Fruit fly (Drosophila melanogaster) whole organism, embryonic: ENCODE results near the gene Cat.

Source experiments
- Aef1 ChIP-seq: fragments of 200-800 bp; sonication (Bioruptor generic); IDR thresholded peaks from 3 replicates; pipeline ENCODE4 v1.3.6; 2022; ENCODE audit warnings: missing biosample characterization, missing genetic modification characterization
- CG1024 ChIP-seq: fragments of 200-800 bp; sonication (Bioruptor generic); IDR thresholded peaks from 2 replicates; pipeline ENCODE4 v1.3.6; 2022; ENCODE audit warnings: missing biosample characterization, missing genetic modification characterization
- CG10321 ChIP-seq: fragments of 200-800 bp; sonication (Bioruptor generic); IDR thresholded peaks from 2 replicates; pipeline ENCODE4 v1.3.6; 2022; ENCODE audit warnings: missing biosample characterization, missing genetic modification characterization
- CG10543 ChIP-seq: fragments of 200-800 bp; sonication (Bioruptor generic); optimal IDR thresholded peaks from 3 replicates; lab custom pipeline; 2017; ENCODE audit warnings: missing biosample characterization, mild to moderate bottlenecking, missing genetic modification characterization, moderate library complexity
- CG12219 ChIP-seq: fragments of 200-800 bp; sonication (Bioruptor generic); optimal IDR thresholded peaks from 3 replicates; lab custom pipeline; 2018; ENCODE audit warnings: missing biosample characterization, mild to moderate bottlenecking, missing genetic modification characterization
- CG12299 ChIP-seq: fragments of 200-800 bp; sonication (Bioruptor generic); optimal IDR thresholded peaks from 2 replicates; lab custom pipeline; 2018; ENCODE audit warnings: missing biosample characterization, mild to moderate bottlenecking, missing genetic modification characterization
- CG12659 ChIP-seq: fragments of 200-800 bp; sonication (Bioruptor generic); optimal IDR thresholded peaks from 3 replicates; lab custom pipeline; 2017; ENCODE audit warnings: mild to moderate bottlenecking, missing biosample characterization, missing genetic modification reagents, missing genetic modification characterization
- CG13123 ChIP-seq: fragments of 200-800 bp; sonication (Bioruptor generic); optimal IDR thresholded peaks from 2 replicates; lab custom pipeline; 2016; ENCODE audit warnings: missing biosample characterization, missing genetic modification characterization
- CG13894 ChIP-seq: fragments of 200-800 bp; sonication (Bioruptor generic); optimal IDR thresholded peaks from 3 replicates; lab custom pipeline; 2018; ENCODE audit warnings: missing biosample characterization, mild to moderate bottlenecking, missing genetic modification characterization, moderate library complexity
- CG15696 ChIP-seq: fragments of 200-800 bp; sonication (Bioruptor generic); optimal IDR thresholded peaks from 2 replicates; lab custom pipeline; 2019; ENCODE audit warnings: missing biosample characterization, mild to moderate bottlenecking, missing genetic modification characterization, moderate library complexity
- CG17359 ChIP-seq: fragments of 200-800 bp; sonication (Bioruptor generic); optimal IDR thresholded peaks from 3 replicates; lab custom pipeline; 2018; ENCODE audit warnings: missing biosample characterization, mild to moderate bottlenecking, missing genetic modification characterization, moderate library complexity
- CG2120 ChIP-seq: fragments of 200-800 bp; sonication (Bioruptor generic); optimal IDR thresholded peaks from 3 replicates; lab custom pipeline; 2016; ENCODE audit warnings: missing biosample characterization, missing genetic modification characterization
- CG3065 ChIP-seq: fragments of 200-800 bp; sonication (Bioruptor generic); optimal IDR thresholded peaks from 2 replicates; lab custom pipeline; 2016; ENCODE audit warnings: missing biosample characterization, missing genetic modification characterization
- CG31224 ChIP-seq: fragments of 200-800 bp; sonication (Bioruptor generic); IDR thresholded peaks from 2 replicates; pipeline ENCODE4 v1.3.6; 2022; ENCODE audit warnings: missing biosample characterization, missing genetic modification characterization
- CG31388 ChIP-seq: fragments of 200-800 bp; sonication (Bioruptor generic); optimal IDR thresholded peaks from 2 replicates; lab custom pipeline; 2016; ENCODE audit warnings: missing biosample characterization, missing genetic modification characterization
- CG3407 ChIP-seq: fragments of 200-800 bp; sonication (Bioruptor generic); optimal IDR thresholded peaks from 2 replicates; lab custom pipeline; 2018; ENCODE audit warnings: missing biosample characterization, mild to moderate bottlenecking, missing genetic modification characterization
- CHES-1-like ChIP-seq: fragments of 200-800 bp; sonication (Bioruptor generic); optimal IDR thresholded peaks from 2 replicates; lab custom pipeline; 2016; ENCODE audit warnings: missing biosample characterization, missing genetic modification characterization
- Deaf1 ChIP-seq: fragments of 200-800 bp; optimal IDR thresholded peaks from 3 replicates; lab custom pipeline; 2019; ENCODE audit warnings: missing biosample characterization, mild to moderate bottlenecking, missing genetic modification characterization, moderate library complexity
- Dek ChIP-seq: fragments of 200-800 bp; sonication (Bioruptor generic); optimal IDR thresholded peaks from 3 replicates; lab custom pipeline; 2019; ENCODE audit warnings: missing biosample characterization, mild to moderate bottlenecking, missing genetic modification characterization, moderate library complexity
- Dip2 ChIP-seq: fragments of 200-800 bp; sonication (Bioruptor generic); IDR thresholded peaks from 2 replicates; pipeline ENCODE4 v1.3.6; 2022; ENCODE audit warnings: missing biosample characterization, missing genetic modification characterization
- E2f1 ChIP-seq: fragments of 200-800 bp; sonication (Bioruptor generic); IDR thresholded peaks from 2 replicates; pipeline ENCODE4 v1.3.6; 2022; ENCODE audit warnings: missing biosample characterization, missing genetic modification characterization
- Eip74EF ChIP-seq, 2 experiments: fragments of 200-800 bp in 1 of 2; fragments of >200 bp in 1 of 2; sonication (Bioruptor generic) in 1 of 2; optimal IDR thresholded peaks; 2 replicates each; lab custom pipeline; 2017 to 2019; ENCODE audit warnings: missing biosample characterization in 2 of 2, missing genetic modification characterization in 2 of 2, mild to moderate bottlenecking in 1 of 2, moderate library complexity in 1 of 2
- Ets65A ChIP-seq: fragments of 200-800 bp; sonication (Bioruptor generic); peaks from one replicate; lab custom pipeline; 2016; ENCODE audit warnings: missing biosample characterization, missing genetic modification characterization
- Lpt ChIP-seq: fragments of >200 bp; optimal IDR thresholded peaks from 2 replicates; lab custom pipeline; 2018; ENCODE audit warnings: missing biosample characterization, missing genetic modification characterization
- Meics ChIP-seq: fragments of 200-800 bp; sonication (Bioruptor generic); optimal IDR thresholded peaks from 2 replicates; lab custom pipeline; 2017; ENCODE audit warnings: missing biosample characterization, mild to moderate bottlenecking, missing genetic modification characterization
- Pdp1 ChIP-seq, 2 experiments: fragments of 200-800 bp; sonication (Bioruptor generic); optimal IDR thresholded peaks; 3 replicates each; lab custom pipeline; 2016; ENCODE audit warnings: missing biosample characterization in 2 of 2, missing genetic modification characterization in 2 of 2, mild to moderate bottlenecking in 1 of 2, moderate library complexity in 1 of 2
- Sry-β ChIP-seq: fragments of 200-800 bp; sonication (Bioruptor generic); optimal IDR thresholded peaks from 2 replicates; lab custom pipeline; 2018; ENCODE audit warnings: missing biosample characterization, mild to moderate bottlenecking, missing genetic modification characterization, moderate library complexity
- abd-A ChIP-seq: fragments of 200-800 bp; sonication (Bioruptor generic); optimal IDR thresholded peaks from 3 replicates; lab custom pipeline; 2019; ENCODE audit warnings: missing biosample characterization, mild to moderate bottlenecking, missing genetic modification characterization, moderate library complexity
- ase ChIP-seq: fragments of 200-800 bp; sonication (Bioruptor generic); IDR thresholded peaks from 3 replicates; pipeline ENCODE4 v1.3.6; 2022; ENCODE audit warnings: missing biosample characterization, missing genetic modification characterization
- cg ChIP-seq: fragments of 200-800 bp; sonication (Bioruptor generic); optimal IDR thresholded peaks from 3 replicates; lab custom pipeline; 2019; ENCODE audit warnings: missing biosample characterization, mild to moderate bottlenecking, missing genetic modification characterization, moderate library complexity
- da ChIP-seq: fragments of 200-800 bp; sonication (Bioruptor generic); optimal IDR thresholded peaks from 2 replicates; lab custom pipeline; 2016; ENCODE audit warnings: missing biosample characterization, missing genetic modification characterization
- esg ChIP-seq: fragments of 200-800 bp; sonication (Bioruptor generic); conservative IDR thresholded peaks from 2 replicates; pipeline ENCODE4 v1.3.6; 2022; ENCODE audit warnings: missing biosample characterization, missing genetic modification characterization
- fd3F ChIP-seq: fragments of 200-800 bp; sonication (Bioruptor generic); optimal IDR thresholded peaks from 2 replicates; lab custom pipeline; 2018; ENCODE audit warnings: missing biosample characterization, mild to moderate bottlenecking, missing genetic modification characterization, moderate library complexity
- fd64A ChIP-seq: fragments of 200-800 bp; sonication (Bioruptor generic); optimal IDR thresholded peaks from 3 replicates; lab custom pipeline; 2018; ENCODE audit warnings: missing biosample characterization, mild to moderate bottlenecking, missing genetic modification characterization
- fu2 ChIP-seq: fragments of 200-800 bp; sonication (Bioruptor generic); optimal IDR thresholded peaks from 2 replicates; lab custom pipeline; 2016; ENCODE audit warnings: missing biosample characterization, missing genetic modification characterization
- jing ChIP-seq: fragments of 200-800 bp; sonication (Bioruptor generic); optimal IDR thresholded peaks from 2 replicates; lab custom pipeline; 2018; ENCODE audit warnings: missing biosample characterization, mild to moderate bottlenecking, missing genetic modification characterization
- klu ChIP-seq: fragments of 200-800 bp; sonication (Bioruptor generic); IDR thresholded peaks from 2 replicates; pipeline ENCODE4 v1.3.6; 2022; ENCODE audit warnings: missing biosample characterization, missing genetic modification characterization
- kni ChIP-seq: fragments of 200-800 bp; sonication (Bioruptor generic); optimal IDR thresholded peaks from 3 replicates; lab custom pipeline; 2017; ENCODE audit warnings: mild to moderate bottlenecking, missing biosample characterization, missing genetic modification reagents, missing genetic modification characterization
- nerfin-1 ChIP-seq: fragments of 200-800 bp; sonication (Bioruptor generic); optimal IDR thresholded peaks from 3 replicates; lab custom pipeline; 2019; ENCODE audit warnings: missing biosample characterization, mild to moderate bottlenecking, missing genetic modification characterization, moderate library complexity
- otp ChIP-seq: fragments of 200-800 bp; sonication (Bioruptor generic); IDR thresholded peaks from 3 replicates; pipeline ENCODE4, ENCODE4 v1.3.6; 2022; ENCODE audit warnings: missing biosample characterization, missing genetic modification characterization
- pita ChIP-seq: fragments of 200-800 bp; sonication (Bioruptor generic); optimal IDR thresholded peaks from 2 replicates; lab custom pipeline; 2017; ENCODE audit warnings: missing biosample characterization, mild to moderate bottlenecking, missing genetic modification characterization
- pum ChIP-seq: fragments of 200-800 bp; sonication (Bioruptor generic); optimal IDR thresholded peaks from 2 replicates; lab custom pipeline; 2016; ENCODE audit warnings: missing biosample characterization, missing genetic modification characterization
- row ChIP-seq: fragments of 200-800 bp; sonication (Bioruptor generic); IDR thresholded peaks from 3 replicates; pipeline ENCODE4 v1.3.6; 2022; ENCODE audit warnings: missing biosample characterization, missing genetic modification characterization
- sc ChIP-seq, 3 experiments: fragments of >200 bp in 2 of 3; fragments of 200-800 bp in 1 of 3; sonication (Bioruptor generic) in 1 of 3; optimal IDR thresholded peaks; 2 replicates in 2 of 3; 3 replicates in 1 of 3; lab custom pipeline; 2017; ENCODE audit warnings: mild to moderate bottlenecking in 1 of 3, missing biosample characterization in 1 of 3, missing genetic modification characterization in 1 of 3, missing genetic modification reagents in 1 of 3
- so ChIP-seq: fragments of 200-800 bp; sonication (Bioruptor generic); IDR thresholded peaks from 3 replicates; pipeline ENCODE4 v1.3.6; 2022; ENCODE audit warnings: missing biosample characterization, missing genetic modification characterization
- sqz ChIP-seq: fragments of 200-800 bp; sonication (Bioruptor generic); optimal IDR thresholded peaks from 3 replicates; lab custom pipeline; 2018; ENCODE audit warnings: missing biosample characterization, mild to moderate bottlenecking, missing genetic modification characterization
- tll ChIP-seq, 2 experiments: fragments of 200-800 bp in 1 of 2; fragments of >200 bp in 1 of 2; sonication (Bioruptor generic) in 1 of 2; optimal IDR thresholded peaks; 2 replicates each; lab custom pipeline; 2017 to 2019; ENCODE audit warnings: missing biosample characterization in 2 of 2, missing genetic modification characterization in 2 of 2, mild to moderate bottlenecking in 1 of 2, moderate library complexity in 1 of 2
- toy ChIP-seq: fragments of 200-800 bp; sonication (Bioruptor generic); IDR thresholded peaks from 2 replicates; pipeline ENCODE4 v1.3.6; 2022; ENCODE audit warnings: missing biosample characterization, missing genetic modification characterization
- wdn ChIP-seq: fragments of 200-800 bp; sonication (Bioruptor generic); IDR thresholded peaks from 2 replicates; pipeline ENCODE4 v1.3.6; 2022; ENCODE audit warnings: missing biosample characterization, missing genetic modification characterization

The Cat gene

DNA sequence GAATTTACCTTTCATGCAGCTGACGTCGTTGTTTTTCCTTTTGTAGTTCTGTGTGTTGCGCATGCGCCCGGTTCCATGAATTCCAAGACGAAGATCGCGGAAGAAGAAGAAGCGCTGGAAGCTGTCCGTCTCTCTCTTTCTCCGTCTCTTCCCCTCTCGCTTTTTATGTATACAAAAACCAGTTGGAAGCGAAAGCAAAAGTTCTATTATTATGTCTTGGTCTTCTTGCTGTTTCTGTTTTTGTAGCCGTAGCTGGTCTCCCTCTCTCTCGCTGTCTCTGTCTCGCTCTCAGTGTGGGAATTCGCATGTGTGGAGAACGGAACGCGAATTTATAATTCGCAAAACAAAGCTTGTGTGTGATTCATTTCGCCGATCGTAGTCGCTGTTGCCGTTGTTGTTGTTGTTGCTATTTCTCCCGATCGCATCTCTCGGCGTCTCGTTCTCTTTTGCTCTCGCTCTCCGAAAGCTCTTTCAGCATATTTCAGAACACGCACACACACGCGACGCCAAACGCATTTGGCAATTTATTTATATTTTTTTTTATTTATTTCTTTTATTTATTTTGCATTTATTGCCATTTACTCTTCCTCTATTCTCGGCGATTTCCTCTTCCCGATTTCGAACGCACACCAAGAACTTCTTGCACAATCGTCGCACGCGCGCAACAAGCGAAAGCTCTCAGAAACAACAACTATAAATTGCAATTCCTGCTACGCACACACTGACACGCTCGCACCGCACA is 22.1 kb upstream of the Cat start (continued):
- TF ChIP-seq fd3F (no peak), Aef1 (GFP tag; lab: Robert Waterston, UW) (0 out of 3 replicates have a peak, but pooled peaks have one; percentile 12), Eip74EF (GFP tag; optimal IDR thresholded peaks at IDR 0.05; lab: Kevin White, UChicago) (peak in 1 of 2 experiments; percentile 35), CG17359 (tag; lab: Kevin White, UChicago) (no peak), pita (no peak), CG31388 (GFP tag; lab: Kevin White, UChicago) (no peak), fd64A (GFP tag; lab: Kevin White, UChicago) (peak; percentile 5), ase (GFP tag; lab: Robert Waterston, UW) (no peak), fu2 (GFP tag; lab: Kevin White, UChicago) (no peak), sc (optimal IDR thresholded peaks at IDR 0.05; lab: Kevin White, UChicago) (no peak), sc (GFP tag; optimal IDR thresholded peaks at IDR 0.05; lab: Kevin White, UChicago) (no peak), CG10543 (GFP tag; lab: Kevin White, UChicago) (no peak), CG12659 (no peak), CG3407 (GFP tag; lab: Kevin White, UChicago) (no peak), toy (GFP tag; lab: Robert Waterston, UW) (no peak), wdn (no peak), CHES-1-like (GFP tag; lab: Kevin White, UChicago) (no peak), CG31224 (GFP tag; lab: Robert Waterston, UW) (0 out of 2 replicates have a peak, but pooled peaks have one; percentile 11), jing (GFP tag; lab: Kevin White, UChicago) (no peak), CG13123 (GFP tag; lab: Kevin White, UChicago) (no peak), klu (GFP tag; lab: Robert Waterston, UW) (no peak), CG10321 (GFP tag; lab: Robert Waterston, UW) (peak; percentile 52), Ets65A (GFP tag; lab: Kevin White, UChicago) (peak; percentile 9), CG12299 (tag; lab: Kevin White, UChicago) (no peak), Pdp1 (GFP tag; optimal IDR thresholded peaks at IDR 0.05; lab: Kevin White, UChicago) (no peak), Dek (tag; lab: Kevin White, UChicago) (no peak), CG12219 (GFP tag; lab: Kevin White, UChicago) (no peak), abd-A (tag; lab: Kevin White, UChicago) (no peak), Lpt (GFP tag; lab: Kevin White, UChicago) (no peak), so (no peak), E2f1 (GFP tag; lab: Robert Waterston, UW) (no peak), Deaf1 (tag; lab: Kevin White, UChicago) (peak; percentile 16), esg (GFP tag; lab: Robert Waterston, UW) (no peak), cg (no peak), otp (GFP tag; lab: Robert Waterston, UW) (0 out of 3 replicates have a peak, but pooled peaks have one; percentile 34), CG1024 (no peak), kni (no peak), sqz (GFP tag; lab: Kevin White, UChicago) (peak; percentile 16), da (GFP tag; lab: Kevin White, UChicago) (no peak), nerfin-1 (tag; lab: Kevin White, UChicago) (no peak), pum (GFP tag; lab: Kevin White, UChicago) (no peak), Meics (GFP tag; lab: Kevin White, UChicago) (no peak), row (0 out of 3 replicates have a peak, but pooled peaks have one; percentile 13), CG2120 (no peak), CG3065 (no peak), Sry-β (GFP tag; lab: Kevin White, UChicago) (no peak), tll (GFP tag; optimal IDR thresholded peaks at IDR 0.05; lab: Kevin White, UChicago) (no peak), Dip2 (GFP tag; lab: Robert Waterston, UW) (no peak), CG15696 (tag; lab: Kevin White, UChicago) (no peak), CG13894 (tag; lab: Kevin White, UChicago) (no peak)
